Fruit fly (Drosophila melanogaster) whole organism, embryonic: ENCODE data around the gene CG10663.

ENCODE experiments used
- BtbVII ChIP-seq: fragments of 200-800 bp; sonication (Bioruptor generic); optimal IDR thresholded peaks from 3 replicates; lab custom pipeline; 2017; ENCODE audit warnings: missing biosample characterization, mild to moderate bottlenecking, missing genetic modification characterization
- CG10959 ChIP-seq: fragments of 200-800 bp; sonication (Bioruptor generic); IDR thresholded peaks from 2 replicates; pipeline ENCODE4 v1.3.6; 2022; ENCODE audit warnings: missing biosample characterization, missing genetic modification characterization
- CG11695 ChIP-seq: fragments of 200-800 bp; sonication (Bioruptor generic); IDR thresholded peaks from 3 replicates; pipeline ENCODE4 v1.3.6; 2022; ENCODE audit warnings: missing biosample characterization, missing genetic modification characterization
- CG12071 ChIP-seq: fragments of 200-800 bp; sonication (Bioruptor generic); optimal IDR thresholded peaks from 3 replicates; lab custom pipeline; 2018; ENCODE audit warnings: missing biosample characterization, mild to moderate bottlenecking, missing genetic modification characterization
- CG12659 ChIP-seq: fragments of 200-800 bp; sonication (Bioruptor generic); optimal IDR thresholded peaks from 3 replicates; lab custom pipeline; 2017; ENCODE audit warnings: mild to moderate bottlenecking, missing biosample characterization, missing genetic modification reagents, missing genetic modification characterization
- CG13296 ChIP-seq: fragments of 200-800 bp; sonication (Bioruptor generic); optimal IDR thresholded peaks from 3 replicates; lab custom pipeline; 2018; ENCODE audit warnings: missing biosample characterization, mild to moderate bottlenecking, missing genetic modification characterization
- CG15514 ChIP-seq: fragments of 200-800 bp; sonication (Bioruptor generic); optimal IDR thresholded peaks from 3 replicates; lab custom pipeline; 2017; ENCODE audit warnings: missing biosample characterization, missing genetic modification characterization, mild to moderate bottlenecking, moderate library complexity, missing genetic modification reagents
- CG17829 ChIP-seq: fragments of 200-800 bp; optimal IDR thresholded peaks from 2 replicates; lab custom pipeline; 2019; ENCODE audit warnings: missing biosample characterization, mild to moderate bottlenecking, missing genetic modification characterization, moderate library complexity
- CG1792 ChIP-seq: fragments of 200-800 bp; sonication (Bioruptor generic); optimal IDR thresholded peaks from 2 replicates; lab custom pipeline; 2016; ENCODE audit warnings: missing biosample characterization, missing genetic modification characterization
- CG18011 ChIP-seq: fragments of 200-800 bp; sonication (Bioruptor generic); optimal IDR thresholded peaks from 2 replicates; lab custom pipeline; 2017; ENCODE audit warnings: missing biosample characterization, missing genetic modification characterization, mild to moderate bottlenecking, moderate library complexity, missing genotype
- CG2678 ChIP-seq: fragments of 200-800 bp; sonication (Bioruptor generic); optimal IDR thresholded peaks from 3 replicates; lab custom pipeline; 2019; ENCODE audit warnings: missing biosample characterization, mild to moderate bottlenecking, missing genetic modification characterization, moderate library complexity
- CG31388 ChIP-seq: fragments of 200-800 bp; sonication (Bioruptor generic); optimal IDR thresholded peaks from 2 replicates; lab custom pipeline; 2016; ENCODE audit warnings: missing biosample characterization, missing genetic modification characterization
- CG32532 ChIP-seq: fragments of 200-800 bp; sonication (Bioruptor generic); IDR thresholded peaks from 2 replicates; pipeline ENCODE4 v1.3.6; 2022; ENCODE audit warnings: missing biosample characterization, missing genetic modification characterization
- CG6689 ChIP-seq: fragments of 200-800 bp; sonication (Bioruptor generic); IDR thresholded peaks from 2 replicates; pipeline ENCODE4 v1.3.6; 2022; ENCODE audit warnings: missing biosample characterization, missing genetic modification characterization
- CG7839 ChIP-seq: fragments of 200-800 bp; sonication (Bioruptor generic); optimal IDR thresholded peaks from 3 replicates; lab custom pipeline; 2018; ENCODE audit warnings: missing biosample characterization, mild to moderate bottlenecking, missing genetic modification characterization, moderate library complexity
- D19B ChIP-seq: fragments of 200-800 bp; sonication (Bioruptor generic); optimal IDR thresholded peaks from 2 replicates; lab custom pipeline; 2017; ENCODE audit warnings: missing biosample characterization, mild to moderate bottlenecking, missing genetic modification characterization
- Dfd ChIP-seq, 2 experiments: fragments of >200 bp; optimal IDR thresholded peaks; 2 replicates each; lab custom pipeline; 2017; ENCODE audit warnings: missing biosample characterization in 2 of 2, missing genetic modification characterization in 2 of 2
- Hand ChIP-seq: fragments of 200-800 bp; sonication (Bioruptor generic); optimal IDR thresholded peaks from 2 replicates; lab custom pipeline; 2017; ENCODE audit warnings: mild to moderate bottlenecking, missing biosample characterization, missing genetic modification reagents, missing genetic modification characterization
- Hmr ChIP-seq: fragments of 200-800 bp; sonication (Bioruptor generic); optimal IDR thresholded peaks from 3 replicates; lab custom pipeline; 2017; ENCODE audit warnings: mild to moderate bottlenecking, missing biosample characterization, missing genetic modification reagents, missing genetic modification characterization
- Hr78 ChIP-seq, 2 experiments: fragments of 200-800 bp in 1 of 2; fragments of >200 bp in 1 of 2; sonication (Bioruptor generic) in 1 of 2; optimal IDR thresholded peaks; 2 replicates each; lab custom pipeline; 2017 to 2019; ENCODE audit warnings: missing biosample characterization in 2 of 2, missing genetic modification characterization in 2 of 2, mild to moderate bottlenecking in 1 of 2, moderate library complexity in 1 of 2
- Meics ChIP-seq: fragments of 200-800 bp; sonication (Bioruptor generic); optimal IDR thresholded peaks from 2 replicates; lab custom pipeline; 2017; ENCODE audit warnings: missing biosample characterization, mild to moderate bottlenecking, missing genetic modification characterization
- Mes4 ChIP-seq: fragments of 200-800 bp; sonication (Bioruptor generic); optimal IDR thresholded peaks from 2 replicates; lab custom pipeline; 2016; ENCODE audit warnings: missing biosample characterization, missing genetic modification characterization
- Mrtf ChIP-seq: fragments of 200-800 bp; sonication (Bioruptor generic); IDR thresholded peaks from 3 replicates; pipeline ENCODE4 v1.3.6; 2022; ENCODE audit warnings: missing biosample characterization, missing genetic modification characterization
- Nf-YC ChIP-seq: fragments of 200-800 bp; optimal IDR thresholded peaks from 3 replicates; lab custom pipeline; 2019; ENCODE audit warnings: missing biosample characterization, mild to moderate bottlenecking, missing genetic modification characterization, moderate library complexity
- PHDP ChIP-seq: fragments of 200-800 bp; sonication (Bioruptor generic); optimal IDR thresholded peaks from 3 replicates; lab custom pipeline; 2018; ENCODE audit warnings: missing biosample characterization, mild to moderate bottlenecking, missing genetic modification characterization, moderate library complexity
- Sox102F ChIP-seq: fragments of 200-800 bp; sonication (Bioruptor generic); optimal IDR thresholded peaks from 2 replicates; lab custom pipeline; 2018; ENCODE audit warnings: missing biosample characterization, mild to moderate bottlenecking, missing genetic modification characterization, moderate library complexity
- Sry-δ ChIP-seq: fragments of 200-800 bp; sonication (Bioruptor generic); optimal IDR thresholded peaks from 2 replicates; lab custom pipeline; 2016; ENCODE audit warnings: missing biosample characterization, missing genetic modification characterization
- TFAM ChIP-seq: fragments of 200-800 bp; sonication (Bioruptor generic); optimal IDR thresholded peaks from 2 replicates; lab custom pipeline; 2017; ENCODE audit warnings: missing biosample characterization, missing genetic modification characterization, inconsistent platforms
- amos ChIP-seq: fragments of 200-800 bp; sonication (Bioruptor generic); IDR thresholded peaks from 2 replicates; pipeline ENCODE4 v1.3.6; 2022; ENCODE audit warnings: missing biosample characterization, missing genetic modification characterization; ENCODE audit not compliant: partially characterized antibody
- az2 ChIP-seq: fragments of 200-800 bp; sonication (Bioruptor generic); optimal IDR thresholded peaks from 3 replicates; lab custom pipeline; 2016; ENCODE audit warnings: missing biosample characterization, missing genetic modification characterization
- bab2 ChIP-seq: fragments of 200-800 bp; sonication (Bioruptor generic); optimal IDR thresholded peaks from 2 replicates; lab custom pipeline; 2016; ENCODE audit warnings: missing biosample characterization, missing genetic modification characterization
- bbx ChIP-seq: fragments of 200-800 bp; sonication (Bioruptor generic); IDR thresholded peaks from 2 replicates; pipeline ENCODE4 v1.3.6; 2022; ENCODE audit warnings: missing biosample characterization, missing genetic modification characterization; ENCODE audit not compliant: partially characterized antibody
- chif ChIP-seq, 2 experiments: fragments of 200-800 bp; sonication (Bioruptor generic); optimal IDR thresholded peaks; 3 replicates each; lab custom pipeline; 2016; ENCODE audit warnings: missing biosample characterization in 2 of 2, missing genetic modification characterization in 2 of 2
- gcm ChIP-seq: fragments of 200-800 bp; sonication (Bioruptor generic); optimal IDR thresholded peaks from 2 replicates; lab custom pipeline; 2019; ENCODE audit warnings: missing biosample characterization, mild to moderate bottlenecking, missing genetic modification characterization, moderate library complexity
- lbe ChIP-seq: fragments of 200-800 bp; sonication (Bioruptor generic); optimal IDR thresholded peaks from 2 replicates; lab custom pipeline; 2016; ENCODE audit warnings: missing biosample characterization, mild to moderate bottlenecking, missing genetic modification characterization
- lilli ChIP-seq: fragments of 200-800 bp; sonication (Bioruptor generic); optimal IDR thresholded peaks from 3 replicates; lab custom pipeline; 2016; ENCODE audit warnings: missing biosample characterization, missing genetic modification characterization
- mam ChIP-seq: fragments of 200-800 bp; sonication (Bioruptor generic); optimal IDR thresholded peaks from 3 replicates; lab custom pipeline; 2016; ENCODE audit warnings: missing biosample characterization, missing genetic modification characterization
- nau ChIP-seq: fragments of 200-800 bp; sonication (Bioruptor generic); optimal IDR thresholded peaks from 3 replicates; lab custom pipeline; 2017; ENCODE audit warnings: missing biosample characterization, mild to moderate bottlenecking, missing genetic modification characterization, missing genetic modification reagents
- onecut ChIP-seq: fragments of 200-800 bp; sonication (Bioruptor generic); IDR thresholded peaks from 2 replicates; pipeline ENCODE4 v1.3.6; 2022; ENCODE audit warnings: missing biosample characterization, missing genetic modification characterization
- pros ChIP-seq: fragments of 200-800 bp; sonication (Bioruptor generic); optimal IDR thresholded peaks from 3 replicates; lab custom pipeline; 2019; ENCODE audit warnings: missing biosample characterization, mild to moderate bottlenecking, missing genetic modification characterization, moderate library complexity
- row ChIP-seq: fragments of 200-800 bp; sonication (Bioruptor generic); IDR thresholded peaks from 3 replicates; pipeline ENCODE4 v1.3.6; 2022; ENCODE audit warnings: missing biosample characterization, missing genetic modification characterization
- sens-2 ChIP-seq: fragments of 200-800 bp; sonication (Bioruptor generic); IDR thresholded peaks from 2 replicates; pipeline ENCODE4 v1.3.6; 2022; ENCODE audit warnings: missing biosample characterization, missing genetic modification characterization
- slbo ChIP-seq: fragments of 200-800 bp; sonication (Bioruptor generic); IDR thresholded peaks from 2 replicates; pipeline ENCODE4 v1.3.6; 2022; ENCODE audit warnings: missing biosample characterization, missing genetic modification characterization
- sqz ChIP-seq: fragments of 200-800 bp; sonication (Bioruptor generic); optimal IDR thresholded peaks from 3 replicates; lab custom pipeline; 2018; ENCODE audit warnings: missing biosample characterization, mild to moderate bottlenecking, missing genetic modification characterization
- tin ChIP-seq: fragments of 200-800 bp; sonication (Bioruptor generic); optimal IDR thresholded peaks from 3 replicates; lab custom pipeline; 2016; ENCODE audit warnings: missing biosample characterization, missing genetic modification characterization
- trh ChIP-seq: fragments of 200-800 bp; sonication (Bioruptor generic); optimal IDR thresholded peaks from 2 replicates; lab custom pipeline; 2016; ENCODE audit warnings: missing biosample characterization, missing genetic modification characterization
- unpg ChIP-seq: fragments of 200-800 bp; sonication (Bioruptor generic); optimal IDR thresholded peaks from 3 replicates; lab custom pipeline; 2018; ENCODE audit warnings: missing biosample characterization, mild to moderate bottlenecking, missing genetic modification characterization, moderate library complexity
- vvl ChIP-seq: fragments of 200-800 bp; sonication (Bioruptor generic); IDR thresholded peaks from 2 replicates; pipeline ENCODE4 v1.3.6; 2022; ENCODE audit warnings: missing biosample characterization, missing genetic modification characterization
- wek ChIP-seq: fragments of 200-800 bp; sonication (Bioruptor generic); optimal IDR thresholded peaks from 3 replicates; lab custom pipeline; 2018; ENCODE audit warnings: missing biosample characterization, mild to moderate bottlenecking, missing genetic modification characterization, moderate library complexity

The CG10663 gene

dm6 chr3L:12529431-12530007 is 44.7 kb upstream of the CG10663 start (continued):
- peak; percentile 58 for TF ChIP-seq CG17829
- peak; percentile 84 for TF ChIP-seq vvl (GFP tag; lab: Robert Waterston, UW)
- TF ChIP-seq BtbVII (GFP tag; lab: Kevin White, UChicago), result peak; percentile 19
- TF ChIP-seq CG11695, result peak; percentile 47
- peak; percentile 40 for TF ChIP-seq Meics (GFP tag; lab: Kevin White, UChicago)
- peak; percentile 70 for TF ChIP-seq lbe (GFP tag; lab: Kevin White, UChicago)
- TF ChIP-seq Mes4 (GFP tag; lab: Kevin White, UChicago), result peak; percentile 32
- TF ChIP-seq az2 (GFP tag; lab: Kevin White, UChicago), result peak; percentile 49
- TF ChIP-seq CG13296 (GFP tag; lab: Kevin White, UChicago), result peak; percentile 1
- no peak for TF ChIP-seq Dfd (GFP tag; optimal IDR thresholded peaks at IDR 0.05; lab: Kevin White, UChicago)
- peak; percentile 21 for TF ChIP-seq CG12659 (GFP tag; lab: Kevin White, UChicago)
- TF ChIP-seq slbo (GFP tag; lab: Robert Waterston, UW), result peak; percentile 47
- TF ChIP-seq gcm (GFP tag; lab: Kevin White, UChicago), result peak; percentile 21
- peak; percentile 26 for TF ChIP-seq mam (GFP tag; lab: Kevin White, UChicago)
- peak; percentile 35 for TF ChIP-seq lilli
- TF ChIP-seq CG1792 (GFP tag; lab: Kevin White, UChicago), result peak; percentile 7
- no peak for TF ChIP-seq Hmr
- peak; percentile 9 for TF ChIP-seq CG15514 (GFP tag; lab: Kevin White, UChicago)
- no peak for TF ChIP-seq amos (GFP tag; lab: Robert Waterston, UW)
- TF ChIP-seq PHDP (tag; lab: Kevin White, UChicago), result peak; percentile 48
- no peak for TF ChIP-seq trh (GFP tag; lab: Kevin White, UChicago)
- peak; percentile 35 for TF ChIP-seq onecut (GFP tag; lab: Robert Waterston, UW)
- peak; percentile 17 to 25 for TF ChIP-seq chif (GFP tag; optimal IDR thresholded peaks at IDR 0.05; lab: Kevin White, UChicago)
- no peak for TF ChIP-seq Sox102F (GFP tag; lab: Kevin White, UChicago)
- peak; percentile 4 for TF ChIP-seq Hand
- no peak for TF ChIP-seq pros (GFP tag; lab: Kevin White, UChicago)
- peak; percentile 46 for TF ChIP-seq CG6689 (GFP tag; lab: Robert Waterston, UW)
- TF ChIP-seq Mrtf (GFP tag; lab: Robert Waterston, UW), result no peak
- TF ChIP-seq bab2 (GFP tag; lab: Kevin White, UChicago), result no peak
- TF ChIP-seq Nf-YC (tag; lab: Kevin White, UChicago), result peak; percentile 19
- TF ChIP-seq Hr78 (GFP tag; optimal IDR thresholded peaks at IDR 0.05; lab: Kevin White, UChicago), result peak in 1 of 2 experiments; percentile 53
- TF ChIP-seq CG31388 (GFP tag; lab: Kevin White, UChicago), result no peak
- 0 out of 2 replicates have a peak, but pooled peaks have one; percentile 19 for TF ChIP-seq sens-2
- no peak for TF ChIP-seq bbx
- TF ChIP-seq CG12071 (GFP tag; lab: Kevin White, UChicago), result peak; percentile 25
- peak; percentile 66 for TF ChIP-seq unpg
- TF ChIP-seq D19B (GFP tag; lab: Kevin White, UChicago), result no peak
- peak; percentile 38 for TF ChIP-seq CG18011 (GFP tag; lab: Kevin White, UChicago)
- TF ChIP-seq wek (GFP tag; lab: Kevin White, UChicago), result no peak
- TF ChIP-seq CG10959 (GFP tag; lab: Robert Waterston, UW), result no peak
- peak; percentile 55 for TF ChIP-seq sqz (GFP tag; lab: Kevin White, UChicago)
- peak; percentile 51 for TF ChIP-seq CG7839 (tag; lab: Kevin White, UChicago)
- TF ChIP-seq TFAM (GFP tag; lab: Kevin White, UChicago), result no peak
- peak; percentile 50 for TF ChIP-seq tin (GFP tag; lab: Kevin White, UChicago)
- no peak for TF ChIP-seq Sry-δ (GFP tag; lab: Kevin White, UChicago)
- peak; percentile 59 for TF ChIP-seq nau (GFP tag; lab: Kevin White, UChicago)
- TF ChIP-seq CG2678 (tag; lab: Kevin White, UChicago), result peak; percentile 58
- peak; percentile 39; the same call in 1 of the 3 replicates for TF ChIP-seq row (GFP tag; lab: Robert Waterston, UW)
- peak; percentile 22; the same call in 1 of the 2 replicates for TF ChIP-seq CG32532
